Fruit fly (Drosophila melanogaster) whole organism, prepupa: ENCODE measurements around the gene Hsc70-1.

Experiments
- CG11902 ChIP-seq: fragments of 200-800 bp; sonication (Bioruptor generic); optimal IDR thresholded peaks from 3 replicates; lab custom pipeline; 2016; ENCODE audit warnings: missing biosample characterization, missing genetic modification characterization
- CG16779 ChIP-seq: fragments of 200-800 bp; sonication (Bioruptor generic); optimal IDR thresholded peaks from 3 replicates; lab custom pipeline; 2017; ENCODE audit warnings: missing biosample characterization, mild to moderate bottlenecking, missing genetic modification characterization
- CG32006 ChIP-seq: fragments of 200-800 bp; sonication (Bioruptor generic); optimal IDR thresholded peaks from 3 replicates; lab custom pipeline; 2017; ENCODE audit warnings: missing biosample characterization, mild to moderate bottlenecking, missing genetic modification characterization
- CG4318 ChIP-seq: fragments of 200-800 bp; sonication (Bioruptor generic); optimal IDR thresholded peaks from 3 replicates; lab custom pipeline; 2017; ENCODE audit warnings: missing biosample characterization, mild to moderate bottlenecking, missing genetic modification characterization
- CG7368 ChIP-seq: fragments of 200-800 bp; sonication (Bioruptor generic); optimal IDR thresholded peaks from 3 replicates; lab custom pipeline; 2016; ENCODE audit warnings: missing biosample characterization, missing genetic modification characterization
- CG8319 ChIP-seq: fragments of 200-800 bp; sonication (Bioruptor generic); optimal IDR thresholded peaks from 3 replicates; lab custom pipeline; 2016; ENCODE audit warnings: missing biosample characterization, missing genetic modification characterization
- Hr38 ChIP-seq: sonication (Bioruptor generic); optimal IDR thresholded peaks from 2 replicates; lab custom pipeline; 2016; ENCODE audit warnings: missing biosample characterization, missing genetic modification characterization
- Hr4 ChIP-seq: fragments of 200-800 bp; sonication (Bioruptor generic); optimal IDR thresholded peaks from 3 replicates; lab custom pipeline; 2016; ENCODE audit warnings: missing biosample characterization, missing genetic modification characterization
- fkh ChIP-seq: fragments of 200-800 bp; sonication (Bioruptor generic); optimal IDR thresholded peaks from 3 replicates; lab custom pipeline; 2017; ENCODE audit warnings: missing biosample characterization, mild to moderate bottlenecking, missing genetic modification characterization, moderate library complexity
- lz ChIP-seq: fragments of 200-800 bp; sonication (Bioruptor generic); optimal IDR thresholded peaks from 3 replicates; lab custom pipeline; 2016; ENCODE audit warnings: missing biosample characterization, missing genetic modification characterization
- net ChIP-seq: fragments of 200-800 bp; sonication (Bioruptor generic); optimal IDR thresholded peaks from 3 replicates; lab custom pipeline; 2016; ENCODE audit warnings: missing biosample characterization, missing genetic modification characterization
- pdm3 ChIP-seq: fragments of 200-800 bp; sonication (Bioruptor generic); optimal IDR thresholded peaks from 3 replicates; lab custom pipeline; 2016; ENCODE audit warnings: missing biosample characterization, missing genetic modification characterization

- TF ChIP-seq CG11902 (GFP tag; lab: Kevin White, UChicago) = no peak
- TF ChIP-seq net (GFP tag; lab: Kevin White, UChicago) = no peak
- TF ChIP-seq CG32006 = no peak
- TF ChIP-seq Hr4 (GFP tag; lab: Kevin White, UChicago) = no peak
- TF ChIP-seq CG8319 (GFP tag; lab: Kevin White, UChicago) = no peak
- no peak for TF ChIP-seq Hr38 (GFP tag; lab: Kevin White, UChicago)
- TF ChIP-seq CG7368 (GFP tag; lab: Kevin White, UChicago) = no peak
- no peak for TF ChIP-seq CG4318 (GFP tag; lab: Kevin White, UChicago)
- no peak for TF ChIP-seq lz
- TF ChIP-seq fkh (GFP tag; lab: Kevin White, UChicago) = no peak
- TF ChIP-seq pdm3 (GFP tag; lab: Kevin White, UChicago) = no peak
- no peak for TF ChIP-seq CG16779 (tag; lab: Kevin White, UChicago)
Observed at dm6 chr3L:13965502-13965843, 8.4 kb upstream of the Hsc70-1 start.
